Worm (Caenorhabditis elegans): ENCODE results near the gene D1014.13.

- TF ChIP-seq ztf-23 (GFP tag; IDR thresholded peaks at IDR 0.05), result no peak
- no peak for TF ChIP-seq ref-1 (GFP tag; conservative IDR thresholded peaks at IDR 0.05)
- no peak for TF ChIP-seq flt-1 (GFP tag; IDR thresholded peaks at IDR 0.05)
- no peak for TF ChIP-seq tab-1 (GFP tag; IDR thresholded peaks at IDR 0.05)
- TF ChIP-seq med-1 (GFP tag; optimal IDR thresholded peaks at IDR 0.05; ENCODE audit: insufficient read depth), result no peak
- TF ChIP-seq ztf-29 (GFP tag; IDR thresholded peaks at IDR 0.05), result no peak
- TF ChIP-seq klf-2 (GFP tag; conservative IDR thresholded peaks at IDR 0.05), result no peak
- no peak for TF ChIP-seq cog-1 (tag; optimal IDR thresholded peaks at IDR 0.05)
- no peak for TF ChIP-seq T22C8.4 (GFP tag; IDR thresholded peaks at IDR 0.05)
Observed at ce11 chrV:8168219-8168962, 23.0 kb downstream of the D1014.13 start, which contains the start of gene F20D6.8.

Data from whole organism, midembryonic.